Worm (Caenorhabditis elegans) whole organism, mixed stage, embryonic: ENCODE data around the gene ccr-4.
"Not testable (repeated sequence)": the region's sequence is repeated elsewhere in the genome, so short reads cannot be mapped to it uniquely, and the experiment has no call there.

Source experiments
- M03D4.4 ChIP-seq: sonication (generic microtip); optimal IDR thresholded peaks from 2 replicates; lab custom pipeline; 2017; ENCODE audit warnings: mild to moderate bottlenecking, missing genetic modification characterization, missing compliant biosample characterization
- bed-3 ChIP-seq: fragments of 200-800 bp; sonication (Bioruptor generic); optimal IDR thresholded peaks from 3 replicates; lab custom pipeline; 2018; ENCODE audit warnings: mild to moderate bottlenecking, missing genetic modification characterization, moderate library complexity, missing compliant biosample characterization
- blmp-1 ChIP-seq: fragments of 150-350 bp; optimal IDR thresholded peaks from 2 replicates; lab custom pipeline; 2014; ENCODE audit warnings: missing biosample characterization, missing genetic modification characterization
- ceh-39 ChIP-seq: fragments of 150-350 bp; optimal IDR thresholded peaks from 2 replicates; lab custom pipeline; 2014; ENCODE audit warnings: missing biosample characterization, missing genetic modification characterization
- ceh-43 ChIP-seq: fragments of 200-800 bp; sonication (Bioruptor generic); optimal IDR thresholded peaks from 2 replicates; lab custom pipeline; 2018; ENCODE audit warnings: mild to moderate bottlenecking, missing genetic modification characterization, moderate library complexity, missing compliant biosample characterization
- ceh-83 ChIP-seq: fragments of 200-800 bp; sonication (Bioruptor generic); optimal IDR thresholded peaks from 2 replicates; lab custom pipeline; 2018; ENCODE audit warnings: mild to moderate bottlenecking, missing genetic modification characterization, missing compliant biosample characterization
- ces-1 ChIP-seq: fragments of 150-350 bp; optimal IDR thresholded peaks from 2 replicates; lab custom pipeline; 2014; ENCODE audit warnings: missing biosample characterization, missing genetic modification reagents, missing genetic modification characterization
- cnd-1 ChIP-seq: fragments of 200-800 bp; sonication (Bioruptor generic); optimal IDR thresholded peaks from 2 replicates; lab custom pipeline; 2018; ENCODE audit warnings: mild to moderate bottlenecking, missing genetic modification characterization, missing compliant biosample characterization
- drap-1 ChIP-seq: fragments of 200-800 bp; sonication (Bioruptor generic); optimal IDR thresholded peaks from 3 replicates; lab custom pipeline; 2018; ENCODE audit warnings: mild to moderate bottlenecking, missing genetic modification characterization, missing compliant biosample characterization
- elt-1 ChIP-seq: sonication (generic microtip); optimal IDR thresholded peaks from 2 replicates; lab custom pipeline; 2017; ENCODE audit warnings: missing genetic modification characterization, mild to moderate bottlenecking, missing compliant biosample characterization, antibody characterized with exemption, moderate library complexity, borderline replicate concordance; ENCODE audit not compliant: insufficient read depth
- elt-3 ChIP-seq: fragments of 150-350 bp; optimal IDR thresholded peaks from 2 replicates; lab custom pipeline; 2014; ENCODE audit warnings: missing biosample characterization, missing genetic modification characterization
- flh-1 ChIP-seq: fragments of 200-800 bp; sonication (Bioruptor generic); optimal IDR thresholded peaks from 2 replicates; lab custom pipeline; 2018; ENCODE audit warnings: mild to moderate bottlenecking, missing genetic modification characterization, moderate library complexity, missing compliant biosample characterization
- lin-32 ChIP-seq: fragments of 200-800 bp; sonication (Bioruptor generic); optimal IDR thresholded peaks from 2 replicates; lab custom pipeline; 2018; ENCODE audit warnings: mild to moderate bottlenecking, missing genetic modification characterization, missing compliant biosample characterization
- lsy-2 ChIP-seq: fragments of 150-350 bp; optimal IDR thresholded peaks from 2 replicates; lab custom pipeline; 2014; ENCODE audit warnings: missing biosample characterization, missing genetic modification characterization
- mab-5 ChIP-seq: fragments of 150-350 bp; optimal IDR thresholded peaks from 2 replicates; lab custom pipeline; 2014; ENCODE audit warnings: missing biosample characterization, missing genetic modification characterization
- mep-1 ChIP-seq: fragments of 150-350 bp; optimal IDR thresholded peaks from 2 replicates; lab custom pipeline; 2017; ENCODE audit warnings: missing biosample characterization, missing genetic modification reagents, missing genetic modification characterization, inconsistent platforms
- mls-2 ChIP-seq: sonication (generic microtip); optimal IDR thresholded peaks from 2 replicates; lab custom pipeline; 2016; ENCODE audit warnings: mild to moderate bottlenecking, missing genetic modification characterization, moderate library complexity, missing compliant biosample characterization
- nhr-12 ChIP-seq: fragments of 150-350 bp; optimal IDR thresholded peaks from 2 replicates; lab custom pipeline; 2014; ENCODE audit warnings: missing biosample characterization, missing genetic modification characterization
- nhr-2 ChIP-seq: fragments of 150-350 bp; optimal IDR thresholded peaks from 2 replicates; lab custom pipeline; 2014; ENCODE audit warnings: missing biosample characterization, missing genetic modification characterization
- nhr-237 ChIP-seq: fragments of 150-350 bp; optimal IDR thresholded peaks from 2 replicates; lab custom pipeline; 2014; ENCODE audit warnings: missing biosample characterization, missing genetic modification characterization
- nhr-28 ChIP-seq: fragments of 150-350 bp; optimal IDR thresholded peaks from 2 replicates; lab custom pipeline; 2014; ENCODE audit warnings: missing biosample characterization, missing genetic modification characterization
- nhr-76 ChIP-seq: sonication (generic microtip); optimal IDR thresholded peaks from 2 replicates; lab custom pipeline; 2017; ENCODE audit warnings: missing biosample characterization, missing genetic modification characterization
- sem-2 ChIP-seq: fragments of 200-800 bp; sonication (Bioruptor generic); optimal IDR thresholded peaks from 2 replicates; lab custom pipeline; 2018; ENCODE audit warnings: mild to moderate bottlenecking, missing genetic modification characterization, missing compliant biosample characterization
- snpc-4 ChIP-seq: fragments of 150-350 bp; optimal IDR thresholded peaks from 2 replicates; lab custom pipeline; 2014; ENCODE audit warnings: missing biosample characterization, missing genetic modification characterization
- sptf-1 ChIP-seq: sonication (generic microtip); optimal IDR thresholded peaks from 2 replicates; lab custom pipeline; 2017; ENCODE audit warnings: mild to moderate bottlenecking, missing genetic modification characterization, moderate library complexity, missing compliant biosample characterization
- tbx-8 ChIP-seq: fragments of 200-800 bp; sonication (Bioruptor generic); optimal IDR thresholded peaks from 2 replicates; lab custom pipeline; 2018; ENCODE audit warnings: mild to moderate bottlenecking, missing genetic modification characterization, moderate library complexity, missing compliant biosample characterization
- unc-120 ChIP-seq: sonication (generic microtip); optimal IDR thresholded peaks from 2 replicates; lab custom pipeline; 2017; ENCODE audit warnings: missing genetic modification characterization, missing compliant biosample characterization; ENCODE audit not compliant: poor library complexity, severe bottlenecking
- unc-39 ChIP-seq: fragments of 150-350 bp; optimal IDR thresholded peaks from 2 replicates; lab custom pipeline; 2014; ENCODE audit warnings: missing biosample characterization, missing genetic modification characterization
- unc-62 ChIP-seq: fragments of 150-350 bp; optimal IDR thresholded peaks from 2 replicates; lab custom pipeline; 2014; ENCODE audit warnings: missing biosample characterization, missing genetic modification reagents, missing genetic modification characterization

Gene ccr-4

ce11 chrIV:12361392-12362092 lies at the start of gene ccr-4, which contains the start of gene ZC518.8:
Gene ccr-4, plus strand, starts transcription at chrIV:12361542.
Gene ZC518.8, minus strand, starts transcription at chrIV:12361908.
- no peak for TF ChIP-seq nhr-12 (tag; lab: Kevin White, UChicago)
- TF ChIP-seq drap-1 (GFP tag; lab: Kevin White, UChicago), result no peak
- TF ChIP-seq ceh-83, result no peak
- TF ChIP-seq lsy-2 (tag; lab: Kevin White, UChicago), result peak; percentile 89
- TF ChIP-seq bed-3 (GFP tag; lab: Kevin White, UChicago), result no peak
- TF ChIP-seq elt-1 (tag; lab: Kevin White, UChicago), result no peak
- TF ChIP-seq snpc-4 (tag; lab: Kevin White, UChicago), result no peak
- TF ChIP-seq lin-32 (GFP tag; lab: Kevin White, UChicago), result no peak

- TF ChIP-seq unc-120 (tag; lab: Kevin White, UChicago) (no peak), sptf-1 (tag; lab: Kevin White, UChicago) (no peak), mab-5 (tag; lab: Kevin White, UChicago) (no peak), snpc-4 (tag; lab: Kevin White, UChicago) (no peak)
Measured at ce11 chrIV:12311597-12311996, 49.7 kb upstream of the ccr-4 start, which contains the start of gene oac-58. Gene oac-58, minus strand, starts transcription at chrIV:12311697.

ce11 chrIV:12326932-12327331 lies 34.4 kb upstream of the ccr-4 start, which contains the start of gene F19B6.3:
Gene F19B6.3, plus strand, starts transcription at chrIV:12327232.
- not testable (repeated sequence) for TF ChIP-seq ceh-39 (tag; lab: Kevin White, UChicago); lin-32 (GFP tag; lab: Kevin White, UChicago); unc-39

- TF ChIP-seq cnd-1, result no peak
- peak; percentile 8 for TF ChIP-seq mep-1 (tag; lab: Kevin White, UChicago)
- no peak for TF ChIP-seq lsy-2 (tag; lab: Kevin White, UChicago)
- TF ChIP-seq flh-1 (GFP tag; lab: Kevin White, UChicago), result no peak
Measured at ce11 chrIV:12330840-12331359, 30.4 kb upstream of the ccr-4 start, which contains the start of gene ufd-1. Gene ufd-1, minus strand, starts transcription at chrIV:12330890.

ce11 chrIV:12334142-12334541 lies 27.2 kb upstream of the ccr-4 start:
- TF ChIP-seq elt-3 (tag; lab: Kevin White, UChicago) (no peak), blmp-1 (tag; lab: Kevin White, UChicago) (no peak), M03D4.4 (tag; lab: Kevin White, UChicago) (no peak), cnd-1 (no peak), ceh-39 (tag; lab: Kevin White, UChicago) (no peak), drap-1 (GFP tag; lab: Kevin White, UChicago) (no peak), unc-62 (GFP tag; lab: Kevin White, UChicago) (no peak), ceh-43 (GFP tag; lab: Kevin White, UChicago) (no peak), sem-2 (no peak), nhr-76 (tag; lab: Kevin White, UChicago) (no peak), mls-2 (no peak), mab-5 (tag; lab: Kevin White, UChicago) (no peak), nhr-12 (tag; lab: Kevin White, UChicago) (no peak), unc-120 (tag; lab: Kevin White, UChicago) (no peak), ces-1 (GFP tag; lab: Kevin White, UChicago) (no peak), nhr-2 (tag; lab: Kevin White, UChicago) (no peak), snpc-4 (tag; lab: Kevin White, UChicago) (no peak), lin-32 (GFP tag; lab: Kevin White, UChicago) (no peak), nhr-237 (tag; lab: Kevin White, UChicago) (no peak), lsy-2 (tag; lab: Kevin White, UChicago) (no peak)

ce11 chrIV:12334708-12335107 lies 26.6 kb upstream of the ccr-4 start:
- TF ChIP-seq flh-1 (GFP tag; lab: Kevin White, UChicago), result no peak
- no peak for TF ChIP-seq bed-3 (GFP tag; lab: Kevin White, UChicago)
- no peak for TF ChIP-seq unc-120 (tag; lab: Kevin White, UChicago)
- TF ChIP-seq blmp-1 (tag; lab: Kevin White, UChicago), result no peak
- no peak for TF ChIP-seq cnd-1
- no peak for TF ChIP-seq unc-39
- TF ChIP-seq nhr-12 (tag; lab: Kevin White, UChicago), result no peak
- TF ChIP-seq sem-2, result no peak
- TF ChIP-seq nhr-28 (tag; lab: Kevin White, UChicago), result no peak
- TF ChIP-seq tbx-8, result no peak
- TF ChIP-seq sptf-1 (tag; lab: Kevin White, UChicago), result no peak
